Worm (Caenorhabditis elegans) whole organism, L1 larva: ENCODE measurements around the gene K10H10.7.
A peak's percentile ranks its signal among the peaks of the same experiment; 100 is the strongest.

Source experiments
- F16B12.6 ChIP-seq: fragments of 150-350 bp; optimal IDR thresholded peaks from 2 replicates; lab custom pipeline; 2014; ENCODE audit warnings: missing biosample characterization, missing genetic modification characterization
- aha-1 ChIP-seq: fragments of 150-350 bp; optimal IDR thresholded peaks from 2 replicates; lab custom pipeline; 2014; ENCODE audit warnings: missing biosample characterization, missing genetic modification characterization
- ceh-8 ChIP-seq: fragments of 200-800 bp; sonication (Bioruptor generic); optimal IDR thresholded peaks from 2 replicates; lab custom pipeline; 2018; ENCODE audit warnings: mild to moderate bottlenecking, missing genetic modification characterization, moderate library complexity, missing compliant biosample characterization
- ceh-88 ChIP-seq: fragments of 200-800 bp; sonication (Bioruptor generic); IDR thresholded peaks from 2 replicates; pipeline ENCODE4 v1.3.6; 2022; ENCODE audit warnings: missing genetic modification characterization, missing compliant biosample characterization
- ceh-90 ChIP-seq: sonication (generic microtip); optimal IDR thresholded peaks from 2 replicates; lab custom pipeline; 2016; ENCODE audit warnings: missing genetic modification characterization, missing compliant biosample characterization
- egl-13 ChIP-seq: sonication (generic microtip); optimal IDR thresholded peaks from 2 replicates; lab custom pipeline; 2016; ENCODE audit warnings: missing genotype, missing genetic modification reagents, missing genetic modification characterization, missing compliant biosample characterization
- egl-27 ChIP-seq, 2 experiments: fragments of 150-350 bp in 1 of 2; sonication (generic microtip); optimal IDR thresholded peaks; 3 replicates each; lab custom pipeline; 2017 to 2018; ENCODE audit warnings: missing biosample characterization in 2 of 2, missing genetic modification characterization in 2 of 2, missing genetic modification reagents in 2 of 2
- elt-2 ChIP-seq: sonication (generic microtip); optimal IDR thresholded peaks from 2 replicates; lab custom pipeline; 2016; ENCODE audit warnings: missing genetic modification characterization, mild to moderate bottlenecking, inconsistent platforms, missing compliant biosample characterization, missing genetic modification reagents
- fkh-10 ChIP-seq: sonication (generic microtip); optimal IDR thresholded peaks from 2 replicates; lab custom pipeline; 2017; ENCODE audit warnings: missing biosample characterization, missing genetic modification reagents, missing genetic modification characterization
- fkh-4 ChIP-seq: sonication (generic microtip); optimal IDR thresholded peaks from 2 replicates; lab custom pipeline; 2016; ENCODE audit warnings: missing compliant biosample characterization, missing genetic modification characterization, borderline replicate concordance
- fkh-8 ChIP-seq: sonication (generic microtip); optimal IDR thresholded peaks from 2 replicates; lab custom pipeline; 2016; ENCODE audit warnings: mild to moderate bottlenecking, missing genetic modification characterization, missing compliant biosample characterization
- grh-1 ChIP-seq: fragments of 200-800 bp; sonication (Bioruptor generic); IDR thresholded peaks from 2 replicates; pipeline ENCODE4 v1.3.6; 2022; ENCODE audit warnings: missing genetic modification reagents, missing genetic modification characterization, missing compliant biosample characterization
- hlh-4 ChIP-seq: sonication (generic microtip); optimal IDR thresholded peaks from 2 replicates; lab custom pipeline; 2016; ENCODE audit warnings: mild to moderate bottlenecking, missing genetic modification characterization, missing compliant biosample characterization
- hpl-2 ChIP-seq: fragments of 150-350 bp; optimal IDR thresholded peaks from 2 replicates; lab custom pipeline; 2014; ENCODE audit warnings: missing biosample characterization, missing genetic modification reagents, missing genetic modification characterization
- isw-1 ChIP-seq: fragments of 200-800 bp; sonication (Bioruptor generic); IDR thresholded peaks from 2 replicates; pipeline ENCODE4 v1.3.6; 2022; ENCODE audit warnings: missing genetic modification characterization, missing compliant biosample characterization
- lin-35 ChIP-seq, 2 experiments: fragments of 150-350 bp; optimal IDR thresholded peaks; 2 replicates each; lab custom pipeline; 2014; ENCODE audit warnings: missing biosample characterization in 2 of 2, missing genetic modification characterization in 2 of 2, missing genetic modification reagents in 2 of 2
- lin-39 ChIP-seq: fragments of 150-350 bp; optimal IDR thresholded peaks from 2 replicates; lab custom pipeline; 2014; ENCODE audit warnings: missing biosample characterization, missing genetic modification reagents, missing genetic modification characterization
- lsy-2 ChIP-seq, 2 experiments: fragments of 150-350 bp; optimal IDR thresholded peaks; 2 replicates each; lab custom pipeline; 2014; ENCODE audit warnings: missing biosample characterization in 2 of 2, missing genetic modification characterization in 2 of 2
- mab-9 ChIP-seq: fragments of 200-800 bp; sonication (Bioruptor generic); IDR thresholded peaks from 2 replicates; pipeline ENCODE4 v1.3.6; 2022; ENCODE audit warnings: missing genetic modification reagents, missing genetic modification characterization, missing compliant biosample characterization
- mef-2 ChIP-seq: fragments of 150-350 bp; optimal IDR thresholded peaks from 2 replicates; lab custom pipeline; 2014; ENCODE audit warnings: missing biosample characterization, missing genetic modification characterization
- nhr-28 ChIP-seq: fragments of 150-350 bp; optimal IDR thresholded peaks from 2 replicates; lab custom pipeline; 2014; ENCODE audit warnings: missing biosample characterization, missing genetic modification characterization
- nhr-77 ChIP-seq: fragments of 150-350 bp; optimal IDR thresholded peaks from 2 replicates; lab custom pipeline; 2014; ENCODE audit warnings: missing biosample characterization, missing genetic modification characterization
- nhr-85 ChIP-seq: sonication (generic microtip); peaks from one replicate; lab custom pipeline; 2016; ENCODE audit warnings: missing genetic modification characterization, inconsistent platforms, missing compliant biosample characterization
- nhr-90 ChIP-seq: sonication (generic microtip); optimal IDR thresholded peaks from 2 replicates; lab custom pipeline; 2016; ENCODE audit warnings: mild to moderate bottlenecking, missing genetic modification characterization, missing compliant biosample characterization; ENCODE audit not compliant: poor library complexity
- rnt-1 ChIP-seq: sonication (generic microtip); optimal IDR thresholded peaks from 2 replicates; lab custom pipeline; 2016; ENCODE audit warnings: mild to moderate bottlenecking, missing genetic modification characterization, moderate library complexity, missing compliant biosample characterization
- skn-1 ChIP-seq: fragments of 150-350 bp; optimal IDR thresholded peaks from 2 replicates; lab custom pipeline; 2014; ENCODE audit warnings: missing biosample characterization, missing genetic modification characterization
- sptf-1 ChIP-seq: fragments of 150-350 bp; optimal IDR thresholded peaks from 2 replicates; lab custom pipeline; 2014; ENCODE audit warnings: missing biosample characterization, missing genetic modification characterization
- swsn-7 ChIP-seq: sonication (generic microtip); optimal IDR thresholded peaks from 2 replicates; lab custom pipeline; 2016; ENCODE audit warnings: missing genetic modification characterization, missing compliant biosample characterization
- tlp-1 ChIP-seq: fragments of 150-350 bp; optimal IDR thresholded peaks from 2 replicates; lab custom pipeline; 2014; ENCODE audit warnings: missing biosample characterization, missing genetic modification characterization
- unc-130 ChIP-seq: fragments of 150-350 bp; optimal IDR thresholded peaks from 2 replicates; lab custom pipeline; 2017; ENCODE audit warnings: missing biosample characterization, missing genetic modification characterization, inconsistent platforms
- unc-62 ChIP-seq: fragments of 150-350 bp; optimal IDR thresholded peaks from 2 replicates; lab custom pipeline; 2014; ENCODE audit warnings: missing biosample characterization, missing genetic modification reagents, missing genetic modification characterization
- zag-1 ChIP-seq: fragments of 150-350 bp; optimal IDR thresholded peaks from 2 replicates; lab custom pipeline; 2014; ENCODE audit warnings: missing biosample characterization, missing genetic modification characterization
- ztf-4 ChIP-seq: fragments of 150-350 bp; optimal IDR thresholded peaks from 2 replicates; lab custom pipeline; 2014; ENCODE audit warnings: missing biosample characterization, missing genetic modification characterization

The K10H10.7 gene

DNA sequence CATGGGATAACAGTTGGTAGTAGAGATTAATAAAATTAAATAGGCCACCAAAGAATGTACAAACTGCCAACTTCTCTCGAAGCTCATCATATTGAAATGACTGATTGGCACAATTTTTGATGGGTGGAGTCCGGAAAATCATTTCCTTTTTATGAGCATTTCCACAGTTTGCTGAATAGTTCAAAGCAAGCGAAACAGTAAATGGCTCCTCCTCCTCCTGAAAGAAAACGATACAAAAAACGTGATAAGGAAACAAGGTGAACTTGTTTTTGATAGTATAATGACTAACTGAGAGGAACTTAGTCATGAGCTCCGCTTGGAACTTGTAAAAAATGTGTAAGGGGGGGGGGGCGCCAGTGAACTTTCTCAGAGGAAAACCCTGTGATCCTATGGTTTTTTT lies 7.6 kb upstream of the K10H10.7 start, which contains the start of gene K10H10.9:
Gene K10H10.9 (minus strand): TSS at position 101 of the 400 bp plus-strand sequence.
- no peak for TF ChIP-seq hpl-2
- no peak for TF ChIP-seq skn-1 (tag; lab: Kevin White, UChicago)
- TF ChIP-seq nhr-28 (tag; lab: Kevin White, UChicago), result no peak
- no peak for TF ChIP-seq elt-2
- TF ChIP-seq unc-62 (GFP tag; lab: Kevin White, UChicago), result no peak
- TF ChIP-seq F16B12.6, result no peak
- no peak for TF ChIP-seq egl-13 (tag; lab: Kevin White, UChicago)
- TF ChIP-seq lin-35 (GFP tag; optimal IDR thresholded peaks at IDR 0.05; lab: Kevin White, UChicago), result no peak
- TF ChIP-seq tlp-1, result no peak
- TF ChIP-seq aha-1 (tag; lab: Kevin White, UChicago), result no peak

DNA sequence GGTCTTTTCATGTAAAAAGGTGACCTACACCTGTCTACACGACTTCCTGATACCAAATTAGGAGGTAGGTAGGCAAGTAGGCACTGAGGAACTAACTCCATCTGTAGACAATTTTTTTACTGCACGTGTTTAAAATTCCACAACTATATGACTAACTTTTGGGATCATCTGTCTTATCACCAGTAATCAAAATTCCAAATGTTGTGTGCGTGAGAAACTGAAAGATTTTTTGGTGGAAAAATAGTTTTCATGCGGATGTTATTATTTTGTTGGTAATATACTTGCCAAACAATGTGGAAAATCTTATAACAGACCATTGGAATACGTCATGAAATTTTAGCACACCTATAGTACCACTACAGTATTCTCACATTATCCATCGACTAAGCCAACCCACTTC lies 3.7 kb upstream of the K10H10.7 start, which contains the start of gene K10H10.13:
Gene K10H10.13 (minus strand): TSS at position 101 of the 400 bp plus-strand sequence.
- TF ChIP-seq lin-39 (tag; lab: Kevin White, UChicago), result no peak
- no peak for TF ChIP-seq grh-1 (GFP tag; lab: Robert Waterston, UW)
- TF ChIP-seq ceh-88 (GFP tag; lab: Robert Waterston, UW), result no peak
- TF ChIP-seq tlp-1, result no peak
- TF ChIP-seq swsn-7 (tag; lab: Kevin White, UChicago), result no peak
- TF ChIP-seq ztf-4 (tag; lab: Kevin White, UChicago), result no peak
- no peak for TF ChIP-seq mef-2 (tag; lab: Kevin White, UChicago)
- no peak for TF ChIP-seq hpl-2
- no peak for TF ChIP-seq fkh-4 (tag; lab: Kevin White, UChicago)

DNA sequence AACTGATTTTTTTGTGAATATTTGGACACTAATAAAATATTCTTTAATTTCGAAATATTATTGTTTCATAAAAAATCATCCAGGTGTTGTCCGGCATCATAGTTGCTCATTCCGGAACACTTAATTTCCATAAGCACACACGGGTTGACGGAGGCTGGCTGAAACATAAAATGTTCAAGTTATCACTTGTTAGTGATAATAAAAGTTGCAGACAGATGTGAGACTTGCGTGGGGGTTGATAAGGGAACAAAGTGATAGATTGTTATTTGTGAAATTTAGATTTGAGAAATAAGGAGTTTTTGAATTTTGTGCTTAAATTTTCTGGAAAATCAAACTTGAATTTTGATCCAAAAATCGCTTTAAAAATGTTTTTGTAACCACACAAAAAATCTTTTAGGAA lies 2.7 kb upstream of the K10H10.7 start:
- peak; percentile 39 for TF ChIP-seq elt-2
- TF ChIP-seq isw-1 (GFP tag; lab: Robert Waterston, UW), result no peak
- no peak for TF ChIP-seq fkh-10 (GFP tag; lab: Kevin White, UChicago)
- TF ChIP-seq, all 84 proteins: peak for 1

DNA sequence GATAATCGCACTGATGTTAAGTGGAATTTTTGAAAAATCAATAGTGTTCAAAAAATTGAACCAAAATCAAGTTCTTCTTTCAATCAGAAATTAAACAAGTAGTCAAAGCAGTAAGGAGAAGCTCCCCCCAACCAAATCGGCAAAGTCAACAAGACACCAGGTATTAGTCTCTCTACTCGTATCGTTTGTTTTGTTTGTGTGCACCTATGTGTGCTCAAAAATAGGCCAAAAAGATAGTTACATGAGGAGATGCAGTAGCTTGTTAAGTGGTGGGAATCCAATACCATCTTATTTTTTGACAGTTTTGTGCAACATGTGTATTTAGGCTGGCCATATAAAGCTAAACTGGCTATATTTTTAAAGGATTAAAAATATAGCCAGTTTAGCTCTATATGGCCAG lies 1.2 kb downstream of the K10H10.7 start, which contains the start of gene K10H10.12:
Gene K10H10.12 (minus strand): TSS at position 101 of the 400 bp plus-strand sequence.
- TF ChIP-seq skn-1 (tag; lab: Kevin White, UChicago) (no peak), zag-1 (tag; lab: Kevin White, UChicago) (no peak), fkh-8 (tag; lab: Kevin White, UChicago) (no peak), nhr-85 (tag; lab: Kevin White, UChicago) (no peak), nhr-77 (tag; lab: Kevin White, UChicago) (no peak)

DNA sequence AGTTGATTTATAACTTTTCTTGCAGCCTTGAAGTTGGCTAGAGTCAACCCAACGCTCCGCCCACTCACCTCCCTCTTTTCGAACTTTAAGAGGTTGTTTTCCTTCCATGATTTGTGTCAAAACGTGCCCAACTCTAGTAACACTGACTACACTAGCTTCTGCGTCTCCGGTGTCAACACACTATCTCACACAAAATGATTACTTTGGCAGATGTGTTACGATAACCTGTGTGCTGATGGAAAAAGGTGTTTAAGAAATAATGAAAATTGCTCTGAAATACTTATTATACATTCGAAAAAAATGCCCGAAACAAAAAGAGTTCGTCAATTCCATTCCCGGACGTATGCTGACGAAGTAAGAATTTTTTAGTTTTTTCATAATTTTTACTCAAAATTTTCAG lies 4.5 kb downstream of the K10H10.7 start, which contains the start of gene K10H10.6:
Gene K10H10.6 (plus strand): TSS at position 301 of the 400 bp plus-strand sequence.
- no peak for TF ChIP-seq unc-130 (tag; lab: Kevin White, UChicago)
- TF ChIP-seq elt-2, result no peak
- TF ChIP-seq rnt-1 (tag; lab: Kevin White, UChicago), result no peak
- no peak for TF ChIP-seq ceh-88 (GFP tag; lab: Robert Waterston, UW)
- no peak for TF ChIP-seq zag-1 (tag; lab: Kevin White, UChicago)
- no peak for TF ChIP-seq lsy-2 (tag; optimal IDR thresholded peaks at IDR 0.05; lab: Kevin White, UChicago)
- no peak for TF ChIP-seq mab-9 (GFP tag; lab: Robert Waterston, UW)
- no peak for TF ChIP-seq ceh-90 (tag; lab: Kevin White, UChicago)
- TF ChIP-seq egl-27 (tag; optimal IDR thresholded peaks at IDR 0.05; lab: Kevin White, UChicago), result no peak
- no peak for TF ChIP-seq ceh-8 (GFP tag; lab: Kevin White, UChicago)
- no peak for TF ChIP-seq nhr-90 (tag; lab: Kevin White, UChicago)
- TF ChIP-seq hlh-4 (tag; lab: Kevin White, UChicago), result no peak
- TF ChIP-seq sptf-1, result no peak
